Worm (Caenorhabditis elegans): ENCODE measurements around the gene lpr-5.

DNA sequence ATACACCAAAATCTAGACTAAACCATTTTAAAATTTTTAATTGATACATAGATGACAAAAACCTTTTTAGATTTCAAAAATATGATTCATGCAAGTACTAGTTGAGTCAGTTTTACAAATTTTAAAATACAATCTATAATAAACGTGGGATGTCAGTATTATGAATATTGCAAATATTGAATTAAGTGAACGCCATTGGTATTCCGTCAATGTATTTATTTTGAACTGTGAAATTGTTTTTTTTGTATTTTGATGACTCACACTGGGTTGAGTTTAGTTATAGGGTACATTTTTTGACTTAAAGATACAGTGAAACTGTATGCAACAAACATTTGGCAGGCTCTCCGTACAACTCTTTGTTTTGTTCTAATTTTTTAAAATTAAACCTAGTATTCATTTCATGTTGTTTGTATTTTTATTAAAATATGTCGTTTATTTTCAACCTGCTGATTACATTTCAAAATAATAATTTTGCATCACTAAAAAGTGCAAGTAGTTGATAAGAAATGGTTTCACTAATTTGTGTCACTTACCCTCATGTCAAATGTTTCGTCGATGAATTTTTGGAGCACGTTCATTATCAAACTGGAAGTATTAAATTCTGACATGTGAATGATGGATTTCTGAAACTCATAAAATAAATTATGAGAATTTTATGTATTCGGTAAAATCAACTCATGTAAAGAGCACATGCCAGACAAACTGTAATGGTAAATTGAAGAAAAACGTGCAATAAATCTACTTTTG, 43.1 kb downstream of the lpr-5 start, which contains the start of gene W02H3.1:
- TF ChIP-seq lin-11 (tag; optimal IDR thresholded peaks at IDR 0.05) (no peak), ceh-6 (GFP tag; optimal IDR thresholded peaks at IDR 0.05) (no peak), ama-1 (optimal IDR thresholded peaks at IDR 0.05) (no peak)

All from whole organism, late embryonic.